Worm (Caenorhabditis elegans) whole organism, late embryonic: Measurements from ENCODE around the gene pezo-1.

ENCODE experiments used
- ceh-22 ChIP-seq: sonication (generic microtip); optimal IDR thresholded peaks from 2 replicates; lab custom pipeline; 2017; ENCODE audit warnings: missing biosample characterization, missing genetic modification characterization
- nhr-11 ChIP-seq: fragments of 150-350 bp; optimal IDR thresholded peaks from 2 replicates; lab custom pipeline; 2014; ENCODE audit warnings: missing biosample characterization, missing genetic modification characterization
- pqm-1 ChIP-seq: sonication (generic microtip); optimal IDR thresholded peaks from 2 replicates; lab custom pipeline; 2016; ENCODE audit warnings: missing genetic modification characterization, missing compliant biosample characterization
- tbx-2 ChIP-seq: sonication (generic microtip); optimal IDR thresholded peaks from 2 replicates; lab custom pipeline; 2016; ENCODE audit warnings: missing genetic modification characterization, missing compliant biosample characterization
- unc-86 ChIP-seq: sonication (generic microtip); optimal IDR thresholded peaks from 2 replicates; lab custom pipeline; 2016; ENCODE audit warnings: missing genetic modification characterization, missing compliant biosample characterization

DNA sequence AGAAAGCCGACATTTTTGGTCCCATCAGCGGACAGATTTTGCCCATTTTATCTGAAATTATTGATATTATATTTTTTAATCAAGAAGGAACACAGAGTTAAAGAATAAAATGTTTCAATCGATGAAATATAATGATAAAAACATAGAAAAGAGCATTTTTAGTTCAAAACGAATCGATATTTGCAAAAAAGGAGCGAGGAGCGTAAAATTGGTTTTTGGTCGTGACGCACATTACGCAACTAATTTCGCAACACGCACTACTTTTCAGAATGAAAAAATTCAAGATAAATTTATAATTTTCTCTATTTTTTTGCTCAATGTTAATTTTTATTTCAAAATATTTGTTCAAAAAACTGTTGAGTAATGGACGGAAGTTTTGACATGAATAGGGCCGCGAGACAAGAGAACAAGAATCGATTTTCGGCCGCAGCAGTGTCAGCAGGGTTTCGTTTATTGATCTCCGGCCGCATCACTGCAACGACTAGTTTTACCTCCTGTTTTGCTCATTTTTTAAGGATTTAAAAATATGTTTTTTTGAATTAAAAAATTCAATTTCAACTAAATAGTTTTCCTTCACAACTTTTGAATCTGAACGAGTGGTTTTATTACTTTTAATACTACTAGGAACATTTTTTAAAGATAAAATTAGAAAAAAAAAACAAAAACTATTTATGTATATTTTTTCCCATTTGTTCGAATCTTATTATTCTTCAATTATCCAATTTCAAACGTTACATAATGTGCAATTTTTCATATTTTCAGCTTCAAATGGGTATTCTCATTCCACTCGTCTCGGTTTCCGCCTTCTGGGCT lies 45.1 kb downstream of the pezo-1 start, which contains the start of the genes F49C12.12 and vha-17:
- no peak for TF ChIP-seq ceh-22 (tag; lab: Kevin White, UChicago)
- no peak for TF ChIP-seq pqm-1 (tag; lab: Kevin White, UChicago)
- TF ChIP-seq unc-86 = no peak
- TF ChIP-seq nhr-11 (tag; lab: Kevin White, UChicago) = no peak
- TF ChIP-seq tbx-2 (tag; lab: Kevin White, UChicago) = no peak
